Fruit fly (Drosophila melanogaster) whole organism, larva: ENCODE results near the gene CG13386.

ENCODE experiments used
- noc ChIP-seq: fragments of 200-800 bp; sonication (Bioruptor generic); optimal IDR thresholded peaks from 3 replicates; lab custom pipeline; 2019; ENCODE audit warnings: missing biosample characterization, mild to moderate bottlenecking, missing genetic modification characterization, moderate library complexity

The CG13386 gene

DNA sequence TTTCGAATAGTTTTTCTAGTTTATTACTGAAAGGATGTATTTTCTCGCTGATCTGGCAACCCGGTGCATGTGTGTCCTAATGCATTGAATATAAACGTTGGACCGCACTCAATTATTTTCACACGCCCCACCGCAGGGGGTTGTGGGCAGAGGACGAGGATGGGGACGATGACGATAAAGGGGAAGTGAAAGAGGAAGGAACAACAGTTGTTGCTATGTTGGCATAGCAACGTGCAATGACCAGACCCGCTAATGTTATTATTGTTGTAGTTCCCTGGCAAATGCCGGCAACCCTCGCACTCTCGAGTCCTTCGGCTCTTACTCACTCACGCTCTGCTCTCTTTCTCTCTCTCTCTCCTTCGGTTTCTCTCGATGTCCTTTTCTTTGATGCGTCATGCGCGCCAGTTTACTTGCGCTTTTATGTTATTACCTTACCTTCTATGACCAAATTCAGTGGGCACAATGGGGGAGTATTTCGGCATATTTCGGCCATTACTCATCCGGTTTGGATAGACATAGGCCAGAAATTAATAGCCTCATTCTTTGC is 25.9 kb downstream of the CG13386 start:
- no peak for TF ChIP-seq noc (tag; lab: Kevin White, UChicago)

DNA sequence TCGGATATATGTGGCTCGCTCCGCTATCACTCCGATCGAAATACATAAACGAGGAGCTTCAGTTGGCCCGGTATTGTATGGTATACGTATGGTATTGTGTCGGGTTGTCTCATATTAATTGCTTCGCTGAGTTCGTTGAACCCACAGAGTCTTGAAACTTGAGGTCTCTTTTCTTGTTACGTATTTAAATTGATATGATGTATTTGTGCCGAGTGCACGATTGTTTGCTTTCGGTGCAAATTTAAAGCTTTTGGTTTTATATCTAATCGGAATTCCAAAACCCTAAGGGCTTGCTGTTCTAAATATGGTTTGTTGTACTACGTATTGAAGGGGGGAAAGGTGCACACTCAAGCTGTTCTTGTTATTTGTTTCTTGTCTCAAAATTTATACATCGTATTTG is 26.4 kb downstream of the CG13386 start:
- no peak for TF ChIP-seq noc (tag; lab: Kevin White, UChicago)

DNA sequence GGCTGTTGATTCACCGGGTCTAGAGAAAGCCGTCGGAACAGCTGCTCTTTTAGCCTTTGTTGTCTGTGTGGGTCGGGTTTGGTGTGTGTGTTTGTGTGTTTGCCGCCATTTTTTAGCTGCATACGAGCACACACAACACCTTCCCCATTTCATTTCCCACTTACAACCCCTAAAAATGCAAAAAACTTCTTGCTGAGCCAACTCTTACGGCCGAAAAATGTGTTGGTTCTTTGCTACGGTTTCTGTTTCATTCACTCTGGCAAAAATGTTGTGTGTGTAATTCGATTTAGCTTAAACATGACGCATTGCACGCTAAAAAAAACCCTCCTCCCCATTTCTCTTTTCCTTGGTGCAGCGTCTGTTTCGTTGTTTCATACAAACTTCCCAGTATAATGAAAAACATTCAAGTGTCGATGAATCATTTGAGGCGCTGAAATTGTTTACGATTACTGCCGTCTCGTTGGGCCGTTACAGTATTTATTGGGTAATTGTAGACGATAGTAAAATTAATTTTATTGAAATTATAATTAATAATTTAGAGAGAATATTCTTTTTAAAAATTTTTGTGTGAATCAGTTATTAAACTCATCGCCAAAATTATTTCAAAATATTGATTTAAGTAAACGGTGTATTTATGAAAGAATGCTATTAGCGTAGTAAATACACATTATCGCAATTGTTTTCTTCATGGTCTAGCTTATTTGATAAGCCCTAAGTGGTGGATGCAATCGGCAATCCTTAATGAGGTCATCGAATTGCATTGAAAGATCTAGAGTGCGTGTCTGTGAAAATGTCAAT is 27.3 kb downstream of the CG13386 start:
- TF ChIP-seq noc (tag; lab: Kevin White, UChicago): no peak

DNA sequence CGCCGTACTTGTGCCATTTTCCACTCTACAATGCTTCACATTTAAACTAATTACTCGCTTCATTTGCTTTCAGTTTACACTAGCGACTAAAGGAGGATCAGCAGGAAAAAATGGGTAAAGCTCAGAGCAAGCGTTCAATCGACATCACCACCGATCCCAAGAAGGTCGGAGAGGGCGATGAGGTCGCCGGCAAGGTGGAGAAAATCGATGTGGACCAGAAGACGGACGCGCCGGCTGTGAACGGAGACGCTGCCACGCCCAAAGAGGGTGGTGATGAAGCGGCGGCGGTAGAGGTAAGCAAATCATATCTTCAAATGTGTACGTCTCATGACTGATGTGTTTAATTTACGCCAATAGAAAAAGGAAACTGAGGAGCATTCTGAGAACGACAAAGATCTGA is 28.0 kb downstream of the CG13386 start:
- no peak for TF ChIP-seq noc (tag; lab: Kevin White, UChicago)

- no peak for TF ChIP-seq noc (tag; lab: Kevin White, UChicago)
These were observed 33.3 kb downstream of the CG13386 start for dm6 chr2L:8432130-8432529.

DNA sequence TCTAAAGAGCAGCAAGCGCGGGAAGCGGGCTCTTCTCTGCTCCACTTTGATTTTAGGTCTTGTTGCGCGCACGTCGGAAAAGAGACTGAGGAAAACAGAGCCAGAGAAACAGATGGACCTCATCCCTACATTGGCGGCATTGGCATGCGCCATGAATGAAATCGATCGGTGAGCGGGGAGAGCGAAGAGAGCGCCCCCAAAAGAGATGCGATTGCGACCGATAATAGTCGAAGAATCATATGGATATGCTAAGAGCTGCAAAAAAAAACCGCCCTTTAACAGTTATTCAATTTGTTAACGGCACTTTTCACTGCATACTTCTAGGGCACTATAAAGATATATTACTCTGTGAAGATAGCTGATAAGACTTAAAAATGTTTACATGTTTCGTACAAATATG is 34.7 kb downstream of the CG13386 start, which contains the start of gene grk:
grk (minus strand) TSS at position 87 of the 400 bp plus-strand sequence.
- TF ChIP-seq noc (tag; lab: Kevin White, UChicago): no peak

DNA sequence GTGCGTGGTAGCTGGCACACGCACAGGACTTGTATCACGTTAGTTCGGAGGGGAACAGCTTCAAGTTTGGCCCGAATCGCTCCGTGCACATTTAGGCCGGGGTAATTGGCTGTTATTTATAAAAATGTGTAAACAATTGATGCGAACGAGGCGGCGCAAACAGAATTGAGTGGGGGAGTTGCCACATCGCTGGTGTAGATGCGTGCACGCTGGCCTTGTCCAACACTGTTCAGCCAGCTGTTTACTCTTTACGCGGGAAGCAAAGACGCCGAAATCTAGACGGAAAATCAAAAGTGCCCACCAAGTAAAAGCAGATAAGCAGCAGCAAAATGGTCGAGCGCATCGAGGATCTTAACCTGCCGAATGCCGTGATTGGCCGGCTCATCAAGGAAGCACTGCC is 38.4 kb downstream of the CG13386 start, which contains the start of the genes D12 and Chrac-14:
D12 (minus strand) TSS at position 190 of the 400 bp plus-strand sequence.
Chrac-14 (plus strand) TSS at position 230 of the 400 bp plus-strand sequence.
- TF ChIP-seq noc (tag; lab: Kevin White, UChicago): no peak

dm6 chr2L:8438052-8438451 is 39.2 kb downstream of the CG13386 start, which contains the start of gene mus201:
Gene mus201 (plus strand): TSS chr2L:8438169.
- no peak for TF ChIP-seq noc (tag; lab: Kevin White, UChicago)

dm6 chr2L:8442147-8442546 is 43.3 kb downstream of the CG13386 start, which contains the start of gene CG31897:
Gene CG31897 (plus strand): TSS chr2L:8442447.
- TF ChIP-seq noc (tag; lab: Kevin White, UChicago): no peak

DNA sequence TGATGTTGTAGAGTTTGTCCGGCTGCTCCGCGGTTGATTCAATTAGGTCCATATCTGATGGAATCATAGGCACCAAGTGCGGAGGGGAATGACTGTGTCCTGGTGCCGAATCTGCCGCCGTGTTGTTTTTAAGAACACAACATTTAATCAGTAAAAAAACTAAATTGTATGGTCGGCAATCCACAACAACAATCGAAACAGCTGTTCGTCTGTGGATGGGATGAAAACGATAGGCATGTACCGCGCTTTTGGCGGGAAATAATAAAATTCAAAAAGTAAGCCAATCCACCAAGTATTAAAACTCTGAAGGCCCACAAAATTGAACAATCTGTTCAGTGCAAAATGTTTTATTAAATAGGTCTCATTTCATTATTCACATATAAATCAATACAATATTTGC is 50.5 kb downstream of the CG13386 start, which contains the start of gene Aasdh:
Aasdh (minus strand) TSS at position 219 of the 400 bp plus-strand sequence.
- TF ChIP-seq noc (tag; lab: Kevin White, UChicago): no peak
